Worm (Caenorhabditis elegans) whole organism, L4/young adult: ENCODE data around the gene elp-1.

ENCODE experiments used
- W03F9.2 ChIP-seq: fragments of 150-350 bp; optimal IDR thresholded peaks from 2 replicates; lab custom pipeline; 2014; ENCODE audit warnings: missing biosample characterization, missing genetic modification characterization
- dao-5 ChIP-seq: sonication (generic microtip); optimal IDR thresholded peaks from 2 replicates; lab custom pipeline; 2016; ENCODE audit warnings: missing genotype, missing genetic modification characterization, moderate library complexity, missing compliant biosample characterization
- him-1 ChIP-seq: sonication (generic microtip); optimal IDR thresholded peaks from 2 replicates; lab custom pipeline; 2016; ENCODE audit warnings: missing genotype, missing genetic modification reagents, missing genetic modification characterization, missing compliant biosample characterization

The elp-1 gene

ce11 chrV:20783642-20784041 lies 13.7 kb upstream of the elp-1 start:
- TF ChIP-seq him-1 (tag; lab: Kevin White, UChicago), result no peak
- TF ChIP-seq W03F9.2 (tag; lab: Kevin White, UChicago), result no peak
- TF ChIP-seq dao-5, result no peak

ce11 chrV:20782188-20782587 lies 12.2 kb upstream of the elp-1 start:
- TF ChIP-seq dao-5 (no peak), W03F9.2 (tag; lab: Kevin White, UChicago) (no peak), him-1 (tag; lab: Kevin White, UChicago) (peak; percentile 88)

- TF ChIP-seq him-1 (tag; lab: Kevin White, UChicago), result no peak
- no peak for TF ChIP-seq W03F9.2 (tag; lab: Kevin White, UChicago)
- TF ChIP-seq dao-5, result no peak
Observed at ce11 chrV:20781346-20781952, 11.5 kb upstream of the elp-1 start.

- no peak for TF ChIP-seq him-1 (tag; lab: Kevin White, UChicago)
- no peak for TF ChIP-seq dao-5
- TF ChIP-seq W03F9.2 (tag; lab: Kevin White, UChicago), result no peak
Observed at ce11 chrV:20780400-20780799, 10.4 kb upstream of the elp-1 start, which contains the start of gene hif-1. Gene hif-1 (plus strand): TSS chrV:20780407.

ce11 chrV:20779707-20780346 lies 9.9 kb upstream of the elp-1 start:
- TF ChIP-seq him-1 (tag; lab: Kevin White, UChicago) (no peak), W03F9.2 (tag; lab: Kevin White, UChicago) (no peak), dao-5 (no peak)

- TF ChIP-seq him-1 (tag; lab: Kevin White, UChicago) (no peak), W03F9.2 (tag; lab: Kevin White, UChicago) (no peak), dao-5 (no peak)
Observed at ce11 chrV:20778886-20779285, 8.9 kb upstream of the elp-1 start.

ce11 chrV:20778257-20778697 lies 8.3 kb upstream of the elp-1 start:
- TF ChIP-seq W03F9.2 (tag; lab: Kevin White, UChicago) (peak; percentile 82), him-1 (tag; lab: Kevin White, UChicago) (peak; percentile 94), dao-5 (no peak)

ce11 chrV:20776761-20777160 lies 6.8 kb upstream of the elp-1 start:
- TF ChIP-seq dao-5, result no peak
- peak; percentile 40 for TF ChIP-seq him-1 (tag; lab: Kevin White, UChicago)
- peak; percentile 35 for TF ChIP-seq W03F9.2 (tag; lab: Kevin White, UChicago)

ce11 chrV:20775269-20775668 lies 5.3 kb upstream of the elp-1 start, which contains the start of gene F38A6.4:
Gene F38A6.4 (minus strand): TSS chrV:20775369.
- TF ChIP-seq him-1 (tag; lab: Kevin White, UChicago) (no peak), dao-5 (no peak), W03F9.2 (tag; lab: Kevin White, UChicago) (no peak)

- TF ChIP-seq dao-5 (no peak), W03F9.2 (tag; lab: Kevin White, UChicago) (no peak), him-1 (tag; lab: Kevin White, UChicago) (no peak)
Observed at ce11 chrV:20773647-20774046, 3.7 kb upstream of the elp-1 start, which contains the start of gene F38A6.5. Gene F38A6.5 (minus strand): TSS chrV:20773747.

- TF ChIP-seq dao-5, result no peak
- TF ChIP-seq W03F9.2 (tag; lab: Kevin White, UChicago), result no peak
- TF ChIP-seq him-1 (tag; lab: Kevin White, UChicago), result no peak
Observed at ce11 chrV:20771702-20772101, 1.7 kb upstream of the elp-1 start.

- no peak for TF ChIP-seq him-1 (tag; lab: Kevin White, UChicago)
- no peak for TF ChIP-seq dao-5
- TF ChIP-seq W03F9.2 (tag; lab: Kevin White, UChicago), result peak; percentile 8
Observed at ce11 chrV:20770846-20771245, 885 bp upstream of the elp-1 start.

- TF ChIP-seq W03F9.2 (tag; lab: Kevin White, UChicago), result no peak
- TF ChIP-seq dao-5, result no peak
Observed at ce11 chrV:20763192-20763591, 6.8 kb downstream of the elp-1 start.

ce11 chrV:20761758-20762157 lies 8.2 kb downstream of the elp-1 start:
- TF ChIP-seq W03F9.2 (tag; lab: Kevin White, UChicago) (no peak), him-1 (tag; lab: Kevin White, UChicago) (no peak), dao-5 (no peak)
